Worm (Caenorhabditis elegans) whole organism, dauer: Measurements from ENCODE around the gene nhr-247.
"Not testable (repeated sequence)": the region's sequence is repeated elsewhere in the genome, so short reads cannot be mapped to it uniquely, and the experiment has no call there.

Experiments
- unc-62 ChIP-seq: sonication (generic microtip); optimal IDR thresholded peaks from 2 replicates; lab custom pipeline; 2017; ENCODE audit warnings: missing biosample characterization, missing genetic modification reagents, missing genetic modification characterization

Gene nhr-247

DNA sequence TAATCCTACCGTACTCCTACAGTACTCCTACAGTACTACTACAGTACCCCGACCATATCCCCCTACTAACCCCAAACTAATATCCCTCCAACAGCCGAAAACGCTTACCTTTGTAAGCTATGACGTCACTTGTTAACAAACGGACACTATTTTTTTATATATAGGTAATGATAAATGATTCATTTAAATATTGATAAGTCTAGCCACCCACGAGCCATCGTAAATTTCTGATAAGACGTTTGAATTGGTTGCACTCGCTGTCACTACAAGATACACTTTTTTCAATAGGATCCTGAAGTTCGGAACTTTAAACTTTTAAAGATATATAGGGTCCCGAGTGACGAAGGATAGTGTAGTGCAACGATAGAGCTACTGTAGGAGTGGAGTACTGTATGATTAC lies at the start of gene nhr-247:
Gene nhr-247 (plus strand): TSS at position 330 of the 400 bp plus-strand sequence.
- TF ChIP-seq unc-62 (GFP tag; lab: Kevin White, UChicago), result not testable (repeated sequence)

DNA sequence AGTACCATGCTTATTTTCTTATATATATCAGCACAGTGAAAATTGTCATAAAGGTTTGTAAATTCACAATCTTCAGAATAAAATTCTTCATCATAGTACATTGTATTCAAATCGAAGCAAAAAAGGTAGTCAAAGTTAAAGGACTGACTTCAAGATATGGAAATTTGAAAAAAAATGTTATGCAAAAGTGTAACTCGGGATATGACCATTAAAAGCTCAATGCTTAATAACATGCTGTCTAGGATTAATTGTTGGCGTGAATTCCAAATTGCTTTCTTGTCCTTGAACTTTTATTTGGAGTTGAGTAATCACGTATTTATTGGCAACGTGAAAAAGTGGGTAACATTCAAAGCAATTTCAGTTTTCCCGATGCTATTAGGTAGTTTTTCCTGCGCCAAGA lies 48.0 kb upstream of the nhr-247 start, which contains the start of gene srw-16:
Gene srw-16 (minus strand): TSS at position 101 of the 400 bp plus-strand sequence.
- TF ChIP-seq unc-62 (GFP tag; lab: Kevin White, UChicago), result no peak

DNA sequence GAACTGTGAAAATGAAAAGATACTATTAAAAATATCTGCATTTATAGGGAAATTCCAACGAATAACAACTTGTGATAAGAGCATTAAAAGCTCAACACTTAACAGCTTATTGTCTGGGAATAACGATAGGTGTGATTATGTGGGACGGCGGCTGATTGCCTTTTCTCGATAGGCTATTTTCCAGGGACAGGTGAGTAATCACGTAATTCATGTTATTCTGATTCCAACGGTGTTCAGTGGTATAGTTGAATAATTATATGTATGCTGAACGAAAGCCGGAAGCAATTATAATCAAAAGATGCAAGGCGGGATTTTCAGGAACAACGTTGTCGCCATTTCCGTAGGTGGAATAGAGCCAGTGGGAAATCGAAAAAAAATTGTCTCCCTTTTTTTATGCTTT lies 45.9 kb upstream of the nhr-247 start, which contains the start of gene srw-17:
Gene srw-17 (minus strand): TSS at position 101 of the 400 bp plus-strand sequence.
- no peak for TF ChIP-seq unc-62 (GFP tag; lab: Kevin White, UChicago)

DNA sequence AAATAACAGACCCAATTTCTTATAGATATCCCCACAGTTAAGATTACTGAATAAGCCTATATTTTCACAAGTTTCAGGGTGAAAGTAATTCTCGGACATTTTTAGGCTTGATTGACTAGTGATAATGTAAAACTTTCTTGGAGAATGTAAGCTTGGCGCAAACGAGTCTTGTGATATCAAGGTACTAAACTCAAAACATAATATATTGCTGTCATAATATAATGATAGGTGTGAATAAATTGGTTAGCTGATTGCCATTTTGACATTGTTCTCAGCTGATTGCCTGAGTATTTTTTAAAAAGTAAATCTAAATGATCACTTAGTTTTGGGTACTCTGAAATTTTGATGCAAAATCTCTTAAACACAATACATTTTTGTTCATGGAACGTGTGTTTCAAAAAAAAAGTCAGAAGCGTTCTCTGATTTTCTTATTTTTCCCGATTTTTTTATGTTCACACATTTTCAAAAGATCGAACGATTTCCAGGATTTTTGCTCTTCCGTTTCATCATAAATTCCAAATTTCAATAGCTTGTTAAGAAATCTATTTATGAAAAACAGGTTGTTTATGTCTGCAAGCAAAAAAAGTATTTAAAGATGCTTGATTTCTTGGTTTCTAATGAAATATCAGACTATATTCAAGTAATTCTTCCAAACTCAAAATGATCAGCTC lies 41.4 kb upstream of the nhr-247 start, which contains the start of the genes srw-19 and srx-51:
Gene srw-19 (minus strand): TSS at position 101 of the 671 bp plus-strand sequence.
Gene srx-51 (plus strand): TSS at position 621 of the 671 bp plus-strand sequence.
- TF ChIP-seq unc-62 (GFP tag; lab: Kevin White, UChicago), result no peak

DNA sequence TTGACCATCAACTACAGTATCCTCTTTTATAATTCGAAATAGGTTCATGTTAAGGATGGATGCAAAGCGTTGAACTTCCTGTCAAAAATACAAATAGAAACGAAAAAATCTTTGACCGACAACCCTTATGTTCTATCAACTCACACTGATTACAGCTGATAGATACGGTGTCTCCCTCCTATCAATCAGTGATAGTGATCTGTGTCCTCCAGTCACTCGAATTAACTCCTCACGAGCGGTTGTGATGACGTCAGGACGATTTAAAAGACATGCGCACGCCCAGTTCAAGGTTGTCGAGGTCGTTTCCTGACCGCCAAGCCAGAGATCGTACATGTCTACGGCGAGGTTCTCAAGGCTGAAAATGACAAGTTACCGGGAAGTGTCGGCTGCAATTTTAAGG lies 36.8 kb upstream of the nhr-247 start:
- TF ChIP-seq unc-62 (GFP tag; lab: Kevin White, UChicago), result no peak

DNA sequence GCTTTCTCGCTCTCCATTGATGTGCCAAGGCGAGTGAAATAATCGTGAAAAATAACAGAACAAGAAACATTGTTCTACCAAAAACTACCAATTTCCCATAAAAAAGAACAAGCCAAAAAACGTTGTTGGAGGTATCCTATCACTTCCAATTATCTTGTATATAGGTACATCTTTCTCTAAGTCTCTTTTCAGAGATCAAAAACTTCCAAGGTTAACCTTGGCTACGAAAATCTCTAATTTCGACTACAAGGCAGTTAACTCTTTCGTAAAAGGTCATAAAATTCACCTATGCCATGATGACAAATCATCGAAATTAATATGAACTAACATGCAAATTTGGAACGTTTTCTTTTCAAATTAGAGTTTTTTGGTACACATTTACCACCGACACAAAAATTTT lies 34.9 kb upstream of the nhr-247 start, which contains the start of gene cyp-34A1:
Gene cyp-34A1 (minus strand): TSS at position 101 of the 400 bp plus-strand sequence.
- TF ChIP-seq unc-62 (GFP tag; lab: Kevin White, UChicago), result no peak

DNA sequence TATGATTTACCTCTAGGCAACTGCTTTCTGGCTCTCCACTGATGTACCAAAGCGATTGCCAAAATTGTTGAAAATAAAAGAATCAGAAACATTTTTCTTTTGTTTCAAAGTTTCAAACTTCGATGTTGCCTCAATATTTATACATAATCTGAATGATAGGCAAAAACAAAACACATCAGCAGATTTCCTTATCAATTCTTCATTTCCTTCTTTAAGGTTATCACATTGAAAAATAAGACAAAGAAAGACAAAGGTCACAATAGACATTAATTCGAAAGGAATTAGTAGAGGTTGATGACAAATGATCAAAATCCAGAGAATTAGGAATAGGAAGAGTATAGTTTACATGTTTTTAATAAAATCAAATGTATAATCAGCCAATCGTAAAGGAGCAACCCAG lies 31.8 kb upstream of the nhr-247 start, which contains the start of gene cyp-34A2:
Gene cyp-34A2 (minus strand): TSS at position 101 of the 400 bp plus-strand sequence.
- no peak for TF ChIP-seq unc-62 (GFP tag; lab: Kevin White, UChicago)

DNA sequence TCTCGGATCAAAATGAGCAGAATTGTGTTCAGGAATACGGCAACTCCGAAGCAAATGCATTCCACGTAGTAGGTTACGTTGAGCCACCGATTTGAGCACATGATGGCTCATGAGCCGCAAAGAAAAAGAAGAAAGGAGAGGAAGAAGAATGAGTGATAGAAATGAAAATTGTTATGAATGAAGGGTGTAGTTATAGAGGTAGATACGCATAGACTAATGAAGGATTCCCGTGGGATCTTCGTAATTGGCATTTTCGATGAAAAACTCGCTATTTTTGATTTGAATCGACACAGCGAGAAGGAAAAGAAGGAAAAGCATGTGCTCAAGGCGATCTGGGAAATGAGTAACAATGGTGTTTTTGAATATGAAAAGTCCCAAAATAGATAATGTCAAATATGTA lies 28.9 kb upstream of the nhr-247 start, which contains the start of gene str-96:
Gene str-96 (minus strand): TSS at position 101 of the 400 bp plus-strand sequence.
- no peak for TF ChIP-seq unc-62 (GFP tag; lab: Kevin White, UChicago)

DNA sequence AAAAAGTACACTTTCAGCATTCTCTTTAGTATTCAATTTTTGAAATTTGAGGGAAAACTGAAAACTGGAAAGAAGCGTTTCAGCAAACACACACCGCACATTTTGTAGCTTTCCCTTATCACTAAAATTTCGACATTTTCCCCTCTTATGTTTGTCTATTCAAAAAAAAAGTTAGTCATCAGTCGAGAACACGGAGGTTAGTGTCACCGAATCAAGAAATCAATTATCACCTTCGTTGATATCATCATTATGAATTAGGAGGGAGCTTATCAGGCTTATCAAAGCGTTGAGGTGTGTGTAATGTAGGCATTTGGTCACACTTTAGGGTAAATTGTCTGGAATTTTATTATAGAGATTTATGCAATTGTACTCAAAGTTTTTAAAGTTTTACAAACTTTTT lies 24.2 kb upstream of the nhr-247 start, which contains the start of gene cpr-3:
Gene cpr-3 (minus strand): TSS at position 104 of the 400 bp plus-strand sequence.
- no peak for TF ChIP-seq unc-62 (GFP tag; lab: Kevin White, UChicago)

DNA sequence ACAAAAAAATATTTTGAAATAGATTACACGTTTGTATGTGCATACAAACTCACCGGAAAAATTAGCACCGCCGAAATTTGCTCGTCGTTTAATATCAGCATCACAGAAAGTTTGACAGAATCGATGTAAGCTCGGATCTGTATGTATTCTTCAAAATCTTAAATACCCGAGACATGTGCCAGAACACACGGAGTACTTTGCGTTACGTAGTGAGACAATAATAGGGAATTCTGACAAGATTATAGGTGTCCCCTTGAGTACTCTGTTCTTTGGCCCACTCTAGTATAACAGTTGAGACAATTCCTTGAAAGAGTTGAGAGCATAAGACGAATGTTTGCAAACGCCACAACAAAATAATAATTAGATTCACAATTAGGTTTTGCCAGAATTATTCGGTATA lies 19.2 kb upstream of the nhr-247 start, which contains the start of gene srx-48:
Gene srx-48 (minus strand): TSS at position 101 of the 400 bp plus-strand sequence.
- TF ChIP-seq unc-62 (GFP tag; lab: Kevin White, UChicago), result no peak

DNA sequence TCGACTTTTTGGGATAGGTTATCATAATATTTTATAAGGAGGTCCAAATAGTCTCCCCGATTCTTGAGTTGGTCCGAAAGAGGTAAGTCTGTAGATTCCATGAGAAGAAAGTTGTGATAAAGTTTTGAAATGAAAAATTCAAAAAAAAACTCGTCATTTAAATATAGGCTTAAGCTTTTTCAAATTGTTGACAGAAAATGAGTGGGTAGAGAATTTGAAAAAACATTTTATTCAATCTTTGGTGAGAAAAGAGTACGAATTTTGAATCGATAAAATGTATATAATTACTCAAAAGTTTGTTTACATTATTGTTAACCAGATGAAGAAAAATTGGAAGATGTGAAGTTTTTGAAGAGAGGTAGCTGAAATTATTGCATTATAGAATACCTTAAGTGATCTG lies 17.3 kb upstream of the nhr-247 start, which contains the start of gene T26H8.5:
Gene T26H8.5 (minus strand): TSS at position 101 of the 400 bp plus-strand sequence.
- TF ChIP-seq unc-62 (GFP tag; lab: Kevin White, UChicago), result no peak

DNA sequence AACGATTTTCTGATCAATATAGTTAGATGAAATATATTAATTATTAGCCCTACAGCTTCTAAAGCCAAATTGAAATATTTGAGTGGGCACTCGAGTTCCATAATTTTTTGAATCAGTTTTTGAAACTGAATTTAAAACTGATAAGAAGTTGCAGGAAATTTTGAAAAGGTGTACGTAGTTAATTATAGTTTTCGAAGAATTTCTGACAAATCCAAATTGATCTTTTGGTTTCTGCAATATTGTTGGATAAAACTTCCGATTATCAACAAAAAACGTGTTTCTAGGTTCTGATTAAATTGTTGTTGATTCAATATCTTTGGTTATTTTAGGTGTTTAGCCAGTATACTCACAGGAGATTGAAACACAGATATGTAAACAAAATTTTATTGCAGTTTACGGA lies 16.0 kb upstream of the nhr-247 start, which contains the start of gene T26H8.4:
Gene T26H8.4 (minus strand): TSS at position 101 of the 400 bp plus-strand sequence.
- TF ChIP-seq unc-62 (GFP tag; lab: Kevin White, UChicago), result no peak

DNA sequence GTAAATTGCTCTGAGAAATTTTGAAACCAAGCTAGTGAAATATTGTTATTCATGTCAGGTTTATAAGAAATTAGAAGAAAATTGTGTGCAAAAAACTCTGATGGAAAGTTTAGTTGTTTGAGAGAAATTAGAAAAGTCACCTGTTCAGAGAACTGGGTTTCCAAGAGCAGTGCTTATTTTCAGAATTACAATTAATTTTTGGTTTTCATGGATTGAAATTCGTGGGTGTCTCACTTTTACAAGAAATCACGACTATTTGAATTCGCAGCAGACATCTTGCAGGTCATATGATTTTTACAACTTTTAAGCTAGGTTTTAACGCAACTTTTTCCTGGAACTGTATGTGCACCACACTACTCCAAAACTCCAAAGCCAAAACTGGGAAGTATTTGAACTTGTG lies 13.8 kb upstream of the nhr-247 start, which contains the start of gene srz-10:
Gene srz-10 (minus strand): TSS at position 88 of the 400 bp plus-strand sequence.
- TF ChIP-seq unc-62 (GFP tag; lab: Kevin White, UChicago), result no peak

DNA sequence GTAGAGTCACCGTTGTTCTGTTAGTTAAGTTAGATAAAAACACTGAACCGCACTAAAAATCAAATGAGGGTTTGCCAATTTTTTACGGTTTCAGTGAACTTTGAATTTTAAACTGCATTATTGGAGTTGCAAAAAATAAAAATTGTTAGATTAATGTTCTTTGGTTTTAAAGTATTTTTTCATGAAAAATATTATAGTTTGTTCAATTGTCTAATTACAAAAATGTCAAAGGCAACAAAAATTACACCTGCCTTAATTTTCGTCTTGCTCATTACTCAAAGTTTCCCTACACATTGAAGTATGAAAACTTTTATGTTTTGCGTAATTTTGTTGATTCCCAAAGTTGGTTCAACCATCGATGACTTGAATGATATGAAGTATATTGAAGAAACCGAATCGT lies 12.0 kb upstream of the nhr-247 start, which contains the start of gene irld-62:
Gene irld-62 (plus strand): TSS at position 301 of the 400 bp plus-strand sequence.
- TF ChIP-seq unc-62 (GFP tag; lab: Kevin White, UChicago), result no peak

DNA sequence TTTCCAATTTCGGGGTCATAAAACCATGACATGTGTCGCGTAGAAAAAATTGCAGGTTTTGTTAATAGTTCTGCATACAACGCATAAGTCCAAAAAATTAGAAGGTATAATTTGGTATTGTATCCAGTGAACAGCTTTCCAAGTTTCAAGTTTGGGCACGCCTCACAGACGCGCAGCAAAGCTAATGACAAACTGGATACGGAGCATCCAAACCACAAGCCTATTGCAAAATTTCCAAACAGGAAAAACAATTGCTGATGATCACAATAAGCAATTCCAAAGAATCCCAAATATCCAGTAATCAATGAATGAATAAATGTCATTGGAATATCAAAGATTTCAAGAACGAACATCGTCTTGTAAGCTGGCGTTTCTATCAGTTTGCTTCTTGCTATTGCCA lies 9.3 kb upstream of the nhr-247 start:
- no peak for TF ChIP-seq unc-62 (GFP tag; lab: Kevin White, UChicago)
